Fruit fly (Drosophila melanogaster) whole organism, embryonic: Measurements from ENCODE around the gene Ir31a.

Experiments used
- Asciz ChIP-seq: fragments of 200-800 bp; sonication (Bioruptor generic); optimal IDR thresholded peaks from 2 replicates; lab custom pipeline; 2017; ENCODE audit warnings: missing biosample characterization, mild to moderate bottlenecking, missing genetic modification characterization, missing genetic modification reagents
- Atf-2 ChIP-seq: fragments of 200-800 bp; sonication (Bioruptor generic); optimal IDR thresholded peaks from 2 replicates; lab custom pipeline; 2016; ENCODE audit warnings: missing biosample characterization, missing genetic modification characterization
- BEAF-32 ChIP-seq: fragments of 200-800 bp; sonication (Bioruptor generic); optimal IDR thresholded peaks from 3 replicates; lab custom pipeline; 2017; ENCODE audit warnings: missing biosample characterization, missing genetic modification characterization, mild to moderate bottlenecking, moderate library complexity, missing genetic modification reagents
- CG10565 ChIP-seq: fragments of 200-800 bp; sonication (Bioruptor generic); optimal IDR thresholded peaks from 3 replicates; lab custom pipeline; 2016; ENCODE audit warnings: missing biosample characterization, mild to moderate bottlenecking, missing genetic modification characterization
- CG1602 ChIP-seq: fragments of 200-800 bp; sonication (Bioruptor generic); optimal IDR thresholded peaks from 3 replicates; lab custom pipeline; 2016; ENCODE audit warnings: missing biosample characterization, missing genetic modification characterization
- CG17359 ChIP-seq: fragments of 200-800 bp; sonication (Bioruptor generic); optimal IDR thresholded peaks from 3 replicates; lab custom pipeline; 2018; ENCODE audit warnings: missing biosample characterization, mild to moderate bottlenecking, missing genetic modification characterization, moderate library complexity
- CG18011 ChIP-seq: fragments of 200-800 bp; sonication (Bioruptor generic); optimal IDR thresholded peaks from 2 replicates; lab custom pipeline; 2017; ENCODE audit warnings: missing biosample characterization, missing genetic modification characterization, mild to moderate bottlenecking, moderate library complexity, missing genotype
- CG2712 ChIP-seq: fragments of 200-800 bp; optimal IDR thresholded peaks from 3 replicates; lab custom pipeline; 2019; ENCODE audit warnings: missing biosample characterization, mild to moderate bottlenecking, missing genetic modification characterization, moderate library complexity
- CG3281 ChIP-seq: fragments of 200-800 bp; sonication (Bioruptor generic); optimal IDR thresholded peaks from 3 replicates; lab custom pipeline; 2017; ENCODE audit warnings: missing biosample characterization, mild to moderate bottlenecking, missing genetic modification characterization
- CG3726 ChIP-seq: fragments of 200-800 bp; sonication (Bioruptor generic); IDR thresholded peaks from 3 replicates; pipeline ENCODE4, ENCODE4 v1.3.6; 2022; ENCODE audit warnings: missing biosample characterization, missing genetic modification characterization
- CG7928 ChIP-seq: fragments of 200-800 bp; sonication (Bioruptor generic); optimal IDR thresholded peaks from 2 replicates; lab custom pipeline; 2017; ENCODE audit warnings: missing biosample characterization, mild to moderate bottlenecking, missing genetic modification characterization
- CG7987 ChIP-seq: fragments of 200-800 bp; sonication (Bioruptor generic); optimal IDR thresholded peaks from 2 replicates; lab custom pipeline; 2018; ENCODE audit warnings: missing biosample characterization, mild to moderate bottlenecking, missing genetic modification characterization, moderate library complexity
- CG8388 ChIP-seq: fragments of 200-800 bp; sonication (Bioruptor generic); optimal IDR thresholded peaks from 2 replicates; lab custom pipeline; 2019; ENCODE audit warnings: missing biosample characterization, mild to moderate bottlenecking, missing genetic modification characterization, moderate library complexity
- CG8944 ChIP-seq: fragments of 200-800 bp; sonication (Bioruptor generic); optimal IDR thresholded peaks from 3 replicates; lab custom pipeline; 2016; ENCODE audit warnings: missing biosample characterization, missing genetic modification characterization
- CG9215 ChIP-seq: fragments of 200-800 bp; sonication (Bioruptor generic); IDR thresholded peaks from 2 replicates; pipeline ENCODE4 v1.3.6; 2022; ENCODE audit warnings: missing biosample characterization, missing genetic modification characterization
- CkIIα-i1 ChIP-seq: fragments of 200-800 bp; sonication (Bioruptor generic); IDR thresholded peaks from 2 replicates; pipeline ENCODE4 v1.3.6; 2022; ENCODE audit warnings: missing biosample characterization, missing genetic modification characterization
- CrebB ChIP-seq: fragments of 200-800 bp; sonication (Bioruptor generic); optimal IDR thresholded peaks from 3 replicates; lab custom pipeline; 2018; ENCODE audit warnings: missing biosample characterization, mild to moderate bottlenecking, missing genetic modification characterization
- Dip2 ChIP-seq: fragments of 200-800 bp; sonication (Bioruptor generic); IDR thresholded peaks from 2 replicates; pipeline ENCODE4 v1.3.6; 2022; ENCODE audit warnings: missing biosample characterization, missing genetic modification characterization
- Dll ChIP-seq: fragments of 200-800 bp; sonication (Bioruptor generic); IDR thresholded peaks from 4 replicates; pipeline ENCODE4 v1.3.6; 2022; ENCODE audit warnings: missing biosample characterization, missing genetic modification characterization; ENCODE audit not compliant: partially characterized antibody
- Doc2 ChIP-seq: fragments of 200-800 bp; sonication (Bioruptor generic); IDR thresholded peaks from 2 replicates; pipeline ENCODE4 v1.3.6; 2022; ENCODE audit warnings: missing biosample characterization, missing genetic modification characterization
- Elba2 ChIP-seq: fragments of 200-800 bp; sonication (Bioruptor generic); optimal IDR thresholded peaks from 3 replicates; lab custom pipeline; 2016; ENCODE audit warnings: missing biosample characterization, missing genetic modification characterization
- Hmx ChIP-seq: fragments of 200-800 bp; sonication (Bioruptor generic); optimal IDR thresholded peaks from 2 replicates; lab custom pipeline; 2016; ENCODE audit warnings: missing biosample characterization, missing genetic modification characterization
- MESR4 ChIP-seq: fragments of 200-800 bp; sonication (Bioruptor generic); optimal IDR thresholded peaks from 2 replicates; lab custom pipeline; 2018; ENCODE audit warnings: missing biosample characterization, mild to moderate bottlenecking, missing genetic modification characterization, moderate library complexity
- Mrtf ChIP-seq: fragments of 200-800 bp; sonication (Bioruptor generic); IDR thresholded peaks from 3 replicates; pipeline ENCODE4 v1.3.6; 2022; ENCODE audit warnings: missing biosample characterization, missing genetic modification characterization
- Oli ChIP-seq: fragments of 200-800 bp; sonication (Bioruptor generic); optimal IDR thresholded peaks from 2 replicates; lab custom pipeline; 2018; ENCODE audit warnings: missing biosample characterization, mild to moderate bottlenecking, missing genetic modification characterization, moderate library complexity
- PHDP ChIP-seq: fragments of 200-800 bp; sonication (Bioruptor generic); optimal IDR thresholded peaks from 3 replicates; lab custom pipeline; 2018; ENCODE audit warnings: missing biosample characterization, mild to moderate bottlenecking, missing genetic modification characterization, moderate library complexity
- Pdp1 ChIP-seq, 2 experiments: fragments of 200-800 bp; sonication (Bioruptor generic); optimal IDR thresholded peaks; 3 replicates each; lab custom pipeline; 2016; ENCODE audit warnings: missing biosample characterization in 2 of 2, missing genetic modification characterization in 2 of 2, mild to moderate bottlenecking in 1 of 2, moderate library complexity in 1 of 2
- Rx ChIP-seq: fragments of 200-800 bp; sonication (Bioruptor generic); IDR thresholded peaks from 2 replicates; pipeline ENCODE4 v1.3.6; 2022; ENCODE audit warnings: missing biosample characterization, missing genetic modification characterization
- ab ChIP-seq: fragments of 200-800 bp; sonication (Bioruptor generic); optimal IDR thresholded peaks from 2 replicates; lab custom pipeline; 2016; ENCODE audit warnings: missing biosample characterization, missing genetic modification characterization
- aop ChIP-seq: fragments of 200-800 bp; sonication (Bioruptor generic); IDR thresholded peaks from 2 replicates; pipeline ENCODE4 v1.3.6; 2022; ENCODE audit warnings: missing biosample characterization, missing genetic modification characterization
- bbx ChIP-seq: fragments of 200-800 bp; sonication (Bioruptor generic); IDR thresholded peaks from 2 replicates; pipeline ENCODE4 v1.3.6; 2022; ENCODE audit warnings: missing biosample characterization, missing genetic modification characterization; ENCODE audit not compliant: partially characterized antibody
- bowl ChIP-seq: fragments of 200-800 bp; sonication (Bioruptor generic); IDR thresholded peaks from 2 replicates; pipeline ENCODE4 v1.3.6; 2022; ENCODE audit warnings: missing biosample characterization, missing genetic modification characterization
- caup ChIP-seq: fragments of 200-800 bp; sonication (Bioruptor generic); optimal IDR thresholded peaks from 3 replicates; lab custom pipeline; 2017; ENCODE audit warnings: missing biosample characterization, mild to moderate bottlenecking, missing genetic modification characterization, moderate library complexity; ENCODE audit not compliant: severe bottlenecking
- emc ChIP-seq: fragments of 200-800 bp; sonication (Bioruptor generic); optimal IDR thresholded peaks from 2 replicates; lab custom pipeline; 2016; ENCODE audit warnings: missing biosample characterization, missing genetic modification characterization
- fd102C ChIP-seq: fragments of 200-800 bp; sonication (Bioruptor generic); optimal IDR thresholded peaks from 2 replicates; lab custom pipeline; 2018; ENCODE audit warnings: missing biosample characterization, mild to moderate bottlenecking, missing genetic modification characterization, moderate library complexity
- fru ChIP-seq: fragments of >200 bp; optimal IDR thresholded peaks from 2 replicates; lab custom pipeline; 2017
- grn ChIP-seq: fragments of 200-800 bp; sonication (Bioruptor generic); optimal IDR thresholded peaks from 3 replicates; lab custom pipeline; 2017; ENCODE audit warnings: missing biosample characterization, missing genetic modification characterization
- ind ChIP-seq: fragments of 200-800 bp; sonication (Bioruptor generic); optimal IDR thresholded peaks from 3 replicates; lab custom pipeline; 2016; ENCODE audit warnings: missing biosample characterization, missing genetic modification characterization
- kah ChIP-seq: fragments of 200-800 bp; sonication (Bioruptor generic); optimal IDR thresholded peaks from 2 replicates; lab custom pipeline; 2018; ENCODE audit warnings: missing biosample characterization, mild to moderate bottlenecking, missing genetic modification characterization
- lola ChIP-seq, 3 experiments: fragments of >200 bp in 2 of 3; fragments of 200-800 bp in 1 of 3; sonication (Bioruptor generic) in 1 of 3; optimal IDR thresholded peaks; 2 replicates each; lab custom pipeline; 2017 to 2019; ENCODE audit warnings: missing biosample characterization in 3 of 3, missing genetic modification characterization in 3 of 3, mild to moderate bottlenecking in 1 of 3, moderate library complexity in 1 of 3
- nom ChIP-seq: fragments of 200-800 bp; sonication (Bioruptor generic); optimal IDR thresholded peaks from 2 replicates; lab custom pipeline; 2017; ENCODE audit warnings: missing biosample characterization, missing genetic modification characterization, mild to moderate bottlenecking, moderate library complexity, missing genetic modification reagents
- prd ChIP-seq, 3 experiments: fragments of >200 bp in 2 of 3; fragments of 200-800 bp in 1 of 3; sonication (Bioruptor generic) in 1 of 3; optimal IDR thresholded peaks in 2 of 3; IDR thresholded peaks in 1 of 3; 2 replicates in 2 of 3; 3 replicates in 1 of 3; pipeline versions ENCODE4 v1.3.6 to Lab custom; 2017 to 2022; ENCODE audit warnings: missing biosample characterization in 1 of 3, missing genetic modification characterization in 1 of 3
- salm ChIP-seq: fragments of 200-800 bp; sonication (Bioruptor generic); optimal IDR thresholded peaks from 2 replicates; lab custom pipeline; 2018; ENCODE audit warnings: missing biosample characterization, mild to moderate bottlenecking, missing genetic modification characterization
- sd ChIP-seq: fragments of 200-800 bp; sonication (Bioruptor generic); optimal IDR thresholded peaks from 3 replicates; lab custom pipeline; 2018; ENCODE audit warnings: missing biosample characterization, mild to moderate bottlenecking, missing genetic modification characterization, moderate library complexity
- slou ChIP-seq: fragments of 200-800 bp; sonication (Bioruptor generic); optimal IDR thresholded peaks from 3 replicates; lab custom pipeline; 2016; ENCODE audit warnings: missing biosample characterization, missing genetic modification characterization
- sob ChIP-seq: fragments of 200-800 bp; sonication (Bioruptor generic); IDR thresholded peaks from 2 replicates; pipeline ENCODE4 v1.3.6; 2022; ENCODE audit warnings: missing biosample characterization, missing genetic modification characterization
- tap ChIP-seq: fragments of 200-800 bp; optimal IDR thresholded peaks from 3 replicates; lab custom pipeline; 2019; ENCODE audit warnings: missing biosample characterization, mild to moderate bottlenecking, missing genetic modification characterization, moderate library complexity
- trh ChIP-seq: fragments of 200-800 bp; sonication (Bioruptor generic); optimal IDR thresholded peaks from 2 replicates; lab custom pipeline; 2016; ENCODE audit warnings: missing biosample characterization, missing genetic modification characterization
- vfl ChIP-seq: fragments of 200-800 bp; sonication (Bioruptor generic); optimal IDR thresholded peaks from 2 replicates; lab custom pipeline; 2016; ENCODE audit warnings: missing biosample characterization, missing genetic modification characterization
- wek ChIP-seq: fragments of 200-800 bp; sonication (Bioruptor generic); optimal IDR thresholded peaks from 3 replicates; lab custom pipeline; 2018; ENCODE audit warnings: missing biosample characterization, mild to moderate bottlenecking, missing genetic modification characterization, moderate library complexity
- yki ChIP-seq: fragments of >200 bp; optimal IDR thresholded peaks from 3 replicates; lab custom pipeline; 2018

Gene Ir31a

dm6 chr2L:10418981-10419380 is 13.6 kb downstream of the Ir31a start, which contains the start of gene RfC3 (continued):
- TF ChIP-seq vfl (GFP tag; lab: Kevin White, UChicago) (no peak), Pdp1 (GFP tag; optimal IDR thresholded peaks at IDR 0.05; lab: Kevin White, UChicago) (no peak), bbx (GFP tag; lab: Robert Waterston, UW) (peak; percentile 95), Mrtf (GFP tag; lab: Robert Waterston, UW) (no peak), CG2712 (tag; lab: Kevin White, UChicago) (no peak), CG8944 (GFP tag; lab: Kevin White, UChicago) (no peak), CG7987 (no peak), fd102C (GFP tag; lab: Kevin White, UChicago) (no peak), trh (GFP tag; lab: Kevin White, UChicago) (no peak), tap (no peak), CG3726 (GFP tag; lab: Robert Waterston, UW) (no peak), slou (GFP tag; lab: Kevin White, UChicago) (no peak), lola (GFP tag; optimal IDR thresholded peaks at IDR 0.05; lab: Kevin White, UChicago) (no peak), CG1602 (GFP tag; lab: Kevin White, UChicago) (no peak), prd (optimal IDR thresholded peaks at IDR 0.05; lab: Kevin White, UChicago) (no peak), prd (GFP tag; IDR thresholded peaks at IDR 0.05; lab: Robert Waterston, UW) (no peak), emc (GFP tag; lab: Kevin White, UChicago) (no peak), Dll (GFP tag; lab: Robert Waterston, UW) (peak; percentile 85), CG10565 (GFP tag; lab: Kevin White, UChicago) (no peak), Dip2 (GFP tag; lab: Robert Waterston, UW) (no peak), sob (GFP tag; lab: Robert Waterston, UW) (no peak), Rx (GFP tag; lab: Robert Waterston, UW) (no peak), bowl (GFP tag; lab: Robert Waterston, UW) (no peak), CG18011 (GFP tag; lab: Kevin White, UChicago) (no peak), caup (no peak), salm (tag; lab: Kevin White, UChicago) (no peak), BEAF-32 (peak; percentile 61), grn (no peak), Elba2 (no peak), CG3281 (no peak), CkIIα-i1 (no peak), Hmx (GFP tag; lab: Kevin White, UChicago) (no peak), Atf-2 (GFP tag; lab: Kevin White, UChicago) (no peak), MESR4 (GFP tag; lab: Kevin White, UChicago) (peak; percentile 29), aop (GFP tag; lab: Robert Waterston, UW) (no peak), Doc2 (no peak), CG7928 (no peak), PHDP (tag; lab: Kevin White, UChicago) (no peak), nom (GFP tag; lab: Kevin White, UChicago) (no peak), CG9215 (GFP tag; lab: Robert Waterston, UW) (no peak), CG8388 (GFP tag; lab: Kevin White, UChicago) (no peak), wek (no peak), Oli (tag; lab: Kevin White, UChicago) (no peak), sd (tag; lab: Kevin White, UChicago) (no peak), CrebB (no peak), fru (lab: Kevin White, UChicago) (no peak), yki (lab: Kevin White, UChicago) (no peak), Asciz (GFP tag; lab: Kevin White, UChicago) (no peak), ind (no peak), kah (GFP tag; lab: Kevin White, UChicago) (peak; percentile 62), CG17359 (tag; lab: Kevin White, UChicago) (no peak), ab (no peak)
